Fruit fly (Drosophila melanogaster) whole organism, adult: Measurements from ENCODE around the gene Wdr59.

ENCODE experiments used
- CG33017 ChIP-seq: fragments of 200-800 bp; sonication (Bioruptor generic); optimal IDR thresholded peaks from 2 replicates; lab custom pipeline; 2018; ENCODE audit warnings: missing biosample characterization, mild to moderate bottlenecking, missing genetic modification characterization, moderate library complexity
- CG5204 ChIP-seq: fragments of 200-800 bp; sonication (Bioruptor generic); optimal IDR thresholded peaks from 2 replicates; lab custom pipeline; 2016; ENCODE audit warnings: missing biosample characterization, missing genetic modification characterization

- TF ChIP-seq CG5204 = no peak
- TF ChIP-seq CG33017 = no peak
Observed at dm6 chr2L:11061155-11061554, 30.1 kb upstream of the Wdr59 start.
